Fruit fly (Drosophila melanogaster) whole organism, embryonic: Measurements from ENCODE around the gene Inx6.

Experiments used
- Abd-B ChIP-seq: fragments of 200-800 bp; sonication (Bioruptor generic); optimal IDR thresholded peaks from 2 replicates; lab custom pipeline; 2018; ENCODE audit warnings: missing biosample characterization, mild to moderate bottlenecking, missing genetic modification characterization, moderate library complexity
- CG11093 ChIP-seq: fragments of 200-800 bp; sonication (Bioruptor generic); IDR thresholded peaks from 3 replicates; pipeline ENCODE4 v1.3.6; 2022; ENCODE audit warnings: missing biosample characterization, missing genetic modification characterization
- CG11247 ChIP-seq: fragments of 200-800 bp; sonication (Bioruptor generic); IDR thresholded peaks from 2 replicates; pipeline ENCODE4 v1.3.6; 2022; ENCODE audit warnings: missing biosample characterization, missing genetic modification characterization
- CG14050 ChIP-seq: fragments of 200-800 bp; sonication (Bioruptor generic); IDR thresholded peaks from 3 replicates; pipeline ENCODE4 v1.3.6; 2022; ENCODE audit warnings: missing biosample characterization, missing genetic modification characterization
- CG16863 ChIP-seq: fragments of 200-800 bp; sonication (Bioruptor generic); optimal IDR thresholded peaks from 3 replicates; lab custom pipeline; 2016; ENCODE audit warnings: missing biosample characterization, missing genetic modification characterization
- CG17912 ChIP-seq: fragments of 200-800 bp; sonication (Bioruptor generic); optimal IDR thresholded peaks from 2 replicates; lab custom pipeline; 2018; ENCODE audit warnings: missing biosample characterization, mild to moderate bottlenecking, missing genetic modification characterization
- CG2712 ChIP-seq: fragments of 200-800 bp; optimal IDR thresholded peaks from 3 replicates; lab custom pipeline; 2019; ENCODE audit warnings: missing biosample characterization, mild to moderate bottlenecking, missing genetic modification characterization, moderate library complexity
- CG30403 ChIP-seq: fragments of 200-800 bp; sonication (Bioruptor generic); optimal IDR thresholded peaks from 3 replicates; lab custom pipeline; 2016; ENCODE audit warnings: missing biosample characterization, missing genetic modification characterization
- CG31388 ChIP-seq: fragments of 200-800 bp; sonication (Bioruptor generic); optimal IDR thresholded peaks from 2 replicates; lab custom pipeline; 2016; ENCODE audit warnings: missing biosample characterization, missing genetic modification characterization
- CG3281 ChIP-seq: fragments of 200-800 bp; sonication (Bioruptor generic); optimal IDR thresholded peaks from 3 replicates; lab custom pipeline; 2017; ENCODE audit warnings: missing biosample characterization, mild to moderate bottlenecking, missing genetic modification characterization
- CG4404 ChIP-seq: fragments of 200-800 bp; sonication (Bioruptor generic); IDR thresholded peaks from 2 replicates; pipeline ENCODE4 v1.3.6; 2022; ENCODE audit warnings: missing biosample characterization, missing genetic modification characterization
- CG7372 ChIP-seq: fragments of 200-800 bp; sonication (Bioruptor generic); IDR thresholded peaks from 2 replicates; pipeline ENCODE4 v1.3.6; 2022; ENCODE audit warnings: missing biosample characterization, missing genetic modification characterization
- CG7928 ChIP-seq: fragments of 200-800 bp; sonication (Bioruptor generic); optimal IDR thresholded peaks from 2 replicates; lab custom pipeline; 2017; ENCODE audit warnings: missing biosample characterization, mild to moderate bottlenecking, missing genetic modification characterization
- Dfd ChIP-seq, 2 experiments: fragments of >200 bp; optimal IDR thresholded peaks; 2 replicates each; lab custom pipeline; 2017; ENCODE audit warnings: missing biosample characterization in 2 of 2, missing genetic modification characterization in 2 of 2
- Dp ChIP-seq: fragments of 200-800 bp; sonication (Bioruptor generic); optimal IDR thresholded peaks from 2 replicates; lab custom pipeline; 2018; ENCODE audit warnings: missing biosample characterization, mild to moderate bottlenecking, missing genetic modification characterization, moderate library complexity
- Drgx ChIP-seq: fragments of 200-800 bp; sonication (Bioruptor generic); IDR thresholded peaks from 2 replicates; pipeline ENCODE4 v1.3.6; 2022; ENCODE audit warnings: missing biosample characterization, missing genetic modification characterization
- Ets65A ChIP-seq: fragments of 200-800 bp; sonication (Bioruptor generic); peaks from one replicate; lab custom pipeline; 2016; ENCODE audit warnings: missing biosample characterization, missing genetic modification characterization
- Gug ChIP-seq: fragments of 200-800 bp; sonication (Bioruptor generic); IDR thresholded peaks from 4 replicates; pipeline ENCODE4 v1.3.6; 2022; ENCODE audit warnings: missing biosample characterization, missing genetic modification characterization
- Hey ChIP-seq: fragments of 200-800 bp; sonication (Bioruptor generic); optimal IDR thresholded peaks from 3 replicates; lab custom pipeline; 2018; ENCODE audit warnings: missing biosample characterization, mild to moderate bottlenecking, missing genetic modification characterization
- HmgZ ChIP-seq: fragments of 200-800 bp; sonication (Bioruptor generic); optimal IDR thresholded peaks from 2 replicates; lab custom pipeline; 2018; ENCODE audit warnings: missing biosample characterization, mild to moderate bottlenecking, missing genetic modification characterization
- Jarid2 ChIP-seq: fragments of 200-800 bp; sonication (Bioruptor generic); optimal IDR thresholded peaks from 3 replicates; lab custom pipeline; 2017; ENCODE audit warnings: mild to moderate bottlenecking, missing biosample characterization, missing genetic modification reagents, missing genetic modification characterization
- Meics ChIP-seq: fragments of 200-800 bp; sonication (Bioruptor generic); optimal IDR thresholded peaks from 2 replicates; lab custom pipeline; 2017; ENCODE audit warnings: missing biosample characterization, mild to moderate bottlenecking, missing genetic modification characterization
- NC2β ChIP-seq: fragments of 200-800 bp; sonication (Bioruptor generic); optimal IDR thresholded peaks from 2 replicates; lab custom pipeline; 2016; ENCODE audit warnings: missing biosample characterization, missing genetic modification characterization
- Ptx1 ChIP-seq: fragments of 200-800 bp; sonication (Bioruptor generic); IDR thresholded peaks from 2 replicates; pipeline ENCODE4 v1.3.6; 2022; ENCODE audit warnings: missing biosample characterization, missing genetic modification characterization
- Sry-β ChIP-seq: fragments of 200-800 bp; sonication (Bioruptor generic); optimal IDR thresholded peaks from 2 replicates; lab custom pipeline; 2018; ENCODE audit warnings: missing biosample characterization, mild to moderate bottlenecking, missing genetic modification characterization, moderate library complexity
- ase ChIP-seq: fragments of 200-800 bp; sonication (Bioruptor generic); IDR thresholded peaks from 3 replicates; pipeline ENCODE4 v1.3.6; 2022; ENCODE audit warnings: missing biosample characterization, missing genetic modification characterization
- bcd ChIP-seq: fragments of 200-800 bp; sonication (Bioruptor generic); optimal IDR thresholded peaks from 2 replicates; lab custom pipeline; 2017; ENCODE audit warnings: missing biosample characterization, mild to moderate bottlenecking, missing genetic modification characterization
- bowl ChIP-seq: fragments of 200-800 bp; sonication (Bioruptor generic); IDR thresholded peaks from 2 replicates; pipeline ENCODE4 v1.3.6; 2022; ENCODE audit warnings: missing biosample characterization, missing genetic modification characterization
- btn ChIP-seq: fragments of 200-800 bp; sonication (Bioruptor generic); optimal IDR thresholded peaks from 2 replicates; lab custom pipeline; 2016; ENCODE audit warnings: missing biosample characterization, missing genetic modification characterization
- dpn ChIP-seq, 2 experiments: fragments of 200-800 bp; sonication (Bioruptor generic); optimal IDR thresholded peaks; 3 replicates each; lab custom pipeline; 2016; ENCODE audit warnings: missing biosample characterization in 2 of 2, missing genetic modification characterization in 2 of 2
- fd3F ChIP-seq: fragments of 200-800 bp; sonication (Bioruptor generic); optimal IDR thresholded peaks from 2 replicates; lab custom pipeline; 2018; ENCODE audit warnings: missing biosample characterization, mild to moderate bottlenecking, missing genetic modification characterization, moderate library complexity
- gfzf ChIP-seq: fragments of 200-800 bp; sonication (Bioruptor generic); optimal IDR thresholded peaks from 2 replicates; lab custom pipeline; 2016; ENCODE audit warnings: missing biosample characterization, mild to moderate bottlenecking, missing genetic modification characterization, moderate library complexity
- inv ChIP-seq: fragments of 200-800 bp; sonication (Bioruptor generic); IDR thresholded peaks from 2 replicates; pipeline ENCODE4 v1.3.6; 2022; ENCODE audit warnings: missing biosample characterization, missing genetic modification characterization; ENCODE audit not compliant: partially characterized antibody
- knrl ChIP-seq: fragments of 200-800 bp; sonication (Bioruptor generic); IDR thresholded peaks from 3 replicates; pipeline ENCODE4 v1.3.6; 2022; ENCODE audit warnings: missing biosample characterization, missing genetic modification characterization; ENCODE audit not compliant: partially characterized antibody
- maf-S ChIP-seq: fragments of 200-800 bp; sonication (Bioruptor generic); optimal IDR thresholded peaks from 2 replicates; lab custom pipeline; 2016; ENCODE audit warnings: missing biosample characterization, missing genetic modification characterization
- nerfin-2 ChIP-seq: fragments of 200-800 bp; sonication (Bioruptor generic); IDR thresholded peaks from 2 replicates; pipeline ENCODE4 v1.3.6; 2022; ENCODE audit warnings: missing biosample characterization, missing genetic modification characterization; ENCODE audit not compliant: partially characterized antibody
- nom ChIP-seq: fragments of 200-800 bp; sonication (Bioruptor generic); optimal IDR thresholded peaks from 2 replicates; lab custom pipeline; 2017; ENCODE audit warnings: missing biosample characterization, missing genetic modification characterization, mild to moderate bottlenecking, moderate library complexity, missing genetic modification reagents
- pita ChIP-seq: fragments of 200-800 bp; sonication (Bioruptor generic); optimal IDR thresholded peaks from 2 replicates; lab custom pipeline; 2017; ENCODE audit warnings: missing biosample characterization, mild to moderate bottlenecking, missing genetic modification characterization
- repo ChIP-seq: fragments of 200-800 bp; sonication (Bioruptor generic); optimal IDR thresholded peaks from 2 replicates; lab custom pipeline; 2016; ENCODE audit warnings: missing biosample characterization, missing genetic modification characterization
- salm ChIP-seq: fragments of 200-800 bp; sonication (Bioruptor generic); optimal IDR thresholded peaks from 2 replicates; lab custom pipeline; 2018; ENCODE audit warnings: missing biosample characterization, mild to moderate bottlenecking, missing genetic modification characterization
- seq ChIP-seq: fragments of 200-800 bp; sonication (Bioruptor generic); IDR thresholded peaks from 2 replicates; pipeline ENCODE4 v1.3.6; 2022; ENCODE audit warnings: missing biosample characterization, missing genetic modification characterization
- shn ChIP-seq: fragments of 200-800 bp; sonication (Bioruptor generic); optimal IDR thresholded peaks from 3 replicates; lab custom pipeline; 2016; ENCODE audit warnings: missing biosample characterization, missing genetic modification characterization
- sim ChIP-seq: fragments of 200-800 bp; sonication (Bioruptor generic); IDR thresholded peaks from 2 replicates; pipeline ENCODE4 v1.3.6; 2022; ENCODE audit warnings: missing biosample characterization, missing genetic modification characterization
- sna ChIP-seq: fragments of 200-800 bp; sonication (Bioruptor generic); IDR thresholded peaks from 2 replicates; pipeline ENCODE4 v1.3.6; 2022; ENCODE audit warnings: missing biosample characterization, missing genetic modification characterization; ENCODE audit not compliant: partially characterized antibody
- stc ChIP-seq: fragments of 200-800 bp; sonication (Bioruptor generic); IDR thresholded peaks from 2 replicates; pipeline ENCODE4 v1.3.6; 2022; ENCODE audit warnings: missing biosample characterization, missing genetic modification characterization
- tll ChIP-seq, 2 experiments: fragments of 200-800 bp in 1 of 2; fragments of >200 bp in 1 of 2; sonication (Bioruptor generic) in 1 of 2; optimal IDR thresholded peaks; 2 replicates each; lab custom pipeline; 2017 to 2019; ENCODE audit warnings: missing biosample characterization in 2 of 2, missing genetic modification characterization in 2 of 2, mild to moderate bottlenecking in 1 of 2, moderate library complexity in 1 of 2
- ttk ChIP-seq: fragments of 200-800 bp; sonication (Bioruptor generic); IDR thresholded peaks from 2 replicates; pipeline ENCODE4 v2.1.2; 2022; ENCODE audit warnings: missing biosample characterization, missing genetic modification characterization
- unpg ChIP-seq: fragments of 200-800 bp; sonication (Bioruptor generic); optimal IDR thresholded peaks from 3 replicates; lab custom pipeline; 2018; ENCODE audit warnings: missing biosample characterization, mild to moderate bottlenecking, missing genetic modification characterization, moderate library complexity
- wdn ChIP-seq: fragments of 200-800 bp; sonication (Bioruptor generic); IDR thresholded peaks from 2 replicates; pipeline ENCODE4 v1.3.6; 2022; ENCODE audit warnings: missing biosample characterization, missing genetic modification characterization

Inx6 gene

DNA sequence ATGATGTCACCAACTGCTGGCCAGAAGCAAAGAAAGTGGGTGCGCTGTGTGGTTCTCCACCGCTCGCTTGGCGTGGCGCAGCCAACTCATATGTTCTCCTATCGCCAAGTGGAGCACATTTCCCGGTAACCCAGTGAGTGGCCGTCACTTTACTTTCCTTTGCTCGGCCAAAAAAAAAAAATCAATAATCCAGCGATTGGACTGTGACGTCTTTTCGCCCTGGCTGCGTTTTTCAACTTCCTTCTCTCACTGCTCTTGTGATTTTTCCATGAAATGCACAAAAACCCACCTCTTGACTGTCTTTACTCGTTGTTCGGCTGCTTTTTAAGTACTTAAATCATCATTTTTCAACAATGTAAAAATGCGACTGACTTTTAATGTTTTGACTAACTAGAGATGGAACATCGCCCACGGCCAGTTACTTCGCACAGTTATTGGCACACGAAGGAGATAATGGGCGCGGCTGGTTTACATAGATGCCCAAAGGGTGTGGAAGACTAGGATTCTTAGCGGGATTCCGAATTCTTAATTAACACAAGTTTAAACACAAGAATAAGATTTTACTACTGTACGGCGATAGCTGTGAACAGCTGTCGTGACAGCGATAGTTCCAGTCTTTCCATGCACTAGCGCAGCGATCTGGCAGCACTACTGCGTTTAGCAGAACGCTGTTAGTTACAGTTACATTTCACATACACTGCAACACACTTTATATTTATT lies 33.6 kb downstream of the Inx6 start, which contains the start of gene sw (continued):
- TF ChIP-seq Hey (tag; lab: Kevin White, UChicago) (no peak), gfzf (GFP tag; lab: Kevin White, UChicago) (no peak), Abd-B (peak; percentile 82), Dp (GFP tag; lab: Kevin White, UChicago) (peak; percentile 3), CG7928 (peak; percentile 5), ttk (peak; percentile 57), NC2β (peak; percentile 15), CG7372 (GFP tag; lab: Robert Waterston, UW) (peak; percentile 75), seq (GFP tag; lab: Robert Waterston, UW) (no peak), unpg (GFP tag; lab: Kevin White, UChicago) (peak; percentile 49), Ptx1 (peak; percentile 78), pita (GFP tag; lab: Kevin White, UChicago) (no peak), Sry-β (GFP tag; lab: Kevin White, UChicago) (no peak), knrl (GFP tag; lab: Robert Waterston, UW) (peak; percentile 97), CG11093 (GFP tag; lab: Robert Waterston, UW) (peak; percentile 69; the same call in 2 of the 3 replicates), bowl (no peak), nom (GFP tag; lab: Kevin White, UChicago) (no peak), Jarid2 (GFP tag; lab: Kevin White, UChicago) (peak; percentile 25), maf-S (GFP tag; lab: Kevin White, UChicago) (no peak), sim (no peak), CG4404 (GFP tag; lab: Robert Waterston, UW) (peak; percentile 81), Meics (peak; percentile 32), wdn (GFP tag; lab: Robert Waterston, UW) (peak; percentile 61; the same call in 1 of the 2 replicates), Dfd (GFP tag; optimal IDR thresholded peaks at IDR 0.05; lab: Kevin White, UChicago) (no peak), btn (GFP tag; lab: Kevin White, UChicago) (no peak), sna (GFP tag; lab: Robert Waterston, UW) (peak; percentile 89), HmgZ (tag; lab: Kevin White, UChicago) (peak; percentile 58), salm (tag; lab: Kevin White, UChicago) (no peak), CG31388 (GFP tag; lab: Kevin White, UChicago) (no peak), dpn (GFP tag; optimal IDR thresholded peaks at IDR 0.05; lab: Kevin White, UChicago) (peak; percentile 58 to 59), inv (GFP tag; lab: Robert Waterston, UW) (peak; percentile 95), tll (GFP tag; optimal IDR thresholded peaks at IDR 0.05; lab: Kevin White, UChicago) (peak; percentile 49 to 71), Ets65A (GFP tag; lab: Kevin White, UChicago) (peak; percentile 98), Gug (GFP tag; lab: Robert Waterston, UW) (peak; percentile 81; the same call in 3 of the 4 replicates), ase (peak; percentile 46; the same call in 1 of the 3 replicates), repo (GFP tag; lab: Kevin White, UChicago) (no peak), fd3F (GFP tag; lab: Kevin White, UChicago) (peak; percentile 31), CG16863 (GFP tag; lab: Kevin White, UChicago) (peak; percentile 37), bcd (GFP tag; lab: Kevin White, UChicago) (peak; percentile 46), CG30403 (GFP tag; lab: Kevin White, UChicago) (peak; percentile 52), CG2712 (tag; lab: Kevin White, UChicago) (peak; percentile 76), shn (peak; percentile 65), CG3281 (GFP tag; lab: Kevin White, UChicago) (peak; percentile 48), Drgx (no peak), nerfin-2 (GFP tag; lab: Robert Waterston, UW) (peak; percentile 75), stc (0 out of 2 replicates have a peak, but pooled peaks have one; percentile 22), CG14050 (GFP tag; lab: Robert Waterston, UW) (peak; percentile 39; the same call in 2 of the 3 replicates), CG17912 (GFP tag; lab: Kevin White, UChicago) (no peak), CG11247 (GFP tag; lab: Robert Waterston, UW) (peak; percentile 45)
